Worm (Caenorhabditis elegans): ENCODE measurements around the gene nlp-61.

The nlp-61 gene

DNA sequence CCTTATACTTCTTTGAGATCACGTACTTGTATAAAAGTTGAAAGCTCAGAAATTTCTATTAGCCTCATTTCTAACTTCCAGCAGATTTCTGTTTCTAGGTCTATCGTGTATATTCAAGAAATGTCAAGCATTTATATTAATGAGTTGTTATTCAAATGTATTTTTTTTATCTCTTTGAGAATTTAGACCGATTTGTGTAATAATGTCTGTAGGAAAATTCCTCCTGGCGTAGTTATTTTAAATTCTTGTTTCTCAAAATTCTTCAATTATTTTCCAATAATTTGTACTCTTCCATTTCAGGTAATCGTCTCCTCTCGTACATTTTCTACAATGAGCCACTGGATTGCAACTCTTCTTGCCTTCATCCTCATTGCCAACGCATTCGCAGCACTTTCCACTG is at the start of gene nlp-61:
TSS of gene nlp-61 (plus strand) at position 301 of the 400 bp plus-strand sequence.
- TF ChIP-seq hmbx-1 (tag; optimal IDR thresholded peaks at IDR 0.05) (no peak), tra-4 (tag; optimal IDR thresholded peaks at IDR 0.05) (no peak), flt-1 (GFP tag; IDR thresholded peaks at IDR 0.05) (no peak), sea-1 (GFP tag; conservative IDR thresholded peaks at IDR 0.05) (no peak), ama-1 (optimal IDR thresholded peaks at IDR 0.05) (no peak), F13C5.2 (tag; optimal IDR thresholded peaks at IDR 0.05) (no peak), ceh-36 (tag; optimal IDR thresholded peaks at IDR 0.05) (no peak), hnd-1 (tag; optimal IDR thresholded peaks at IDR 0.05) (no peak)

DNA sequence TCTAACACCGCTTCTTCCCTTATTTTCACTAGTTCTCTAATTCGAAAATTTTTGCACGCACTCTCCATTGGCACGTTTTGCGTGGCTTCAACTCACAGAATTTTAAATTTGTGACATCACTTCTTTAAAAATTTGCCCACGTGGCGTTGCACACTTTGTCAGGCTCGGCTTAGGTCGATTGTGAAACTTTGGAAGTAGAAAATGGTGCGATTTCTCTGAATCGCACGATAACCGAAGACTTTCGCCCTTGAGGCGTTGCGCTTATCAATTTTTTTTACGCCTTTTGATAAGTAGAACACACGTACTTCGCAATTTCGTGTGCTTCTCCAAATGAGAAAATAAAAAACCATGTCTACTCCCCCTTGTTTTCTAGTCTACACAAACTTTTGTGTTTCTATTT is 49.1 kb upstream of the nlp-61 start:
- TF ChIP-seq tbx-11 (GFP tag; IDR thresholded peaks at IDR 0.05): no peak
- TF ChIP-seq ceh-13 (GFP tag; optimal IDR thresholded peaks at IDR 0.05): no peak
- no peak for TF ChIP-seq F13C5.2 (tag; optimal IDR thresholded peaks at IDR 0.05)
- no peak for TF ChIP-seq ets-7 (tag; optimal IDR thresholded peaks at IDR 0.05)
- TF ChIP-seq pes-1 (GFP tag; IDR thresholded peaks at IDR 0.05): no peak
- no peak for TF ChIP-seq scrt-1 (GFP tag; IDR thresholded peaks at IDR 0.05)
- TF ChIP-seq ama-1 (optimal IDR thresholded peaks at IDR 0.05): no peak
- no peak for TF ChIP-seq flt-1 (GFP tag; IDR thresholded peaks at IDR 0.05)

DNA sequence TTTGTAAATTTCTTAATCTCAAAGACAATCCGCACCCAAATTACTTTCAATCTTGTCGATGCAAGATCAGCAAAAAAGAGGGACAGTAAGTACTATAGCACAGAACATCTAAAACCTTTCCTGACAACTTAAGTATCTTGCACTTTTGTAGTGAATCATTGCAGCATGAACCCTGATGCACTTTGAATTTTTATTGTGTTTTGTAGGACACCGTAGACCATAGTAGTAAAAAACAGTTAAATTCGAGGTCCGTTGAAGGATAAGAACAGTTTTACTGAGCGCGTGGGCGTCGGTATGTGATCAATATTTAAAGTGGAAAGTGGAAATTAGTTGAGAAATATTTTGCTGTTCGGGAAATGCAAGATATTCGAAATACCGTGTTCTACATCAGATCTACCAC is 45.2 kb upstream of the nlp-61 start:
- TF ChIP-seq ets-7 (tag; optimal IDR thresholded peaks at IDR 0.05): no peak
- no peak for TF ChIP-seq ceh-36 (tag; optimal IDR thresholded peaks at IDR 0.05)
- TF ChIP-seq hnd-1 (tag; optimal IDR thresholded peaks at IDR 0.05): no peak
- no peak for TF ChIP-seq tbx-11 (GFP tag; IDR thresholded peaks at IDR 0.05)
- TF ChIP-seq ama-1 (optimal IDR thresholded peaks at IDR 0.05): no peak
- no peak for TF ChIP-seq pes-1 (GFP tag; IDR thresholded peaks at IDR 0.05)
- no peak for TF ChIP-seq hmbx-1 (tag; optimal IDR thresholded peaks at IDR 0.05)
- no peak for TF ChIP-seq aly-1 (tag; optimal IDR thresholded peaks at IDR 0.05)
- TF ChIP-seq F13C5.2 (tag; optimal IDR thresholded peaks at IDR 0.05): no peak

DNA sequence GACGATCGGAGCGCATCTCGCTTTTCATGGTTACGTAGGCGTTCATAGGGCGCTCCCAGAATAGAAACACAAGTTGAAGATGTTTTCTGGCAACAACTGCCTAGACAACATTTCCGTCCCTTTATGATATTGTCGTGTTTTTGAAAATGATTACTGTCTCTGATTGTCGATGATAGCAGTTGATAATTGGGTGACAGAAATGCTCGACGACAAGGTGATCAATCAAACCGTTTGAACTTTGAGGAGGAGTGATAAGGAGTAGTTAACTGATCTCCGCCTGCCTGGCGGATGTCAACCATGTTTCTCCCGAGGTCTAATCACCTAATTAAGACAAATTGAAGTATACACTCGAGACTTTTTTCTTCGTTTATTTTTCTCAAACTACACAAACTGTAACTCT is 43.5 kb upstream of the nlp-61 start:
- TF ChIP-seq sea-1 (GFP tag; conservative IDR thresholded peaks at IDR 0.05): no peak
- no peak for TF ChIP-seq hnd-1 (tag; optimal IDR thresholded peaks at IDR 0.05)
- TF ChIP-seq scrt-1 (GFP tag; IDR thresholded peaks at IDR 0.05): no peak
- no peak for TF ChIP-seq hmbx-1 (tag; optimal IDR thresholded peaks at IDR 0.05)
- TF ChIP-seq ceh-36 (tag; optimal IDR thresholded peaks at IDR 0.05): no peak
- TF ChIP-seq pes-1 (GFP tag; IDR thresholded peaks at IDR 0.05): no peak
- TF ChIP-seq F13C5.2 (tag; optimal IDR thresholded peaks at IDR 0.05): no peak

DNA sequence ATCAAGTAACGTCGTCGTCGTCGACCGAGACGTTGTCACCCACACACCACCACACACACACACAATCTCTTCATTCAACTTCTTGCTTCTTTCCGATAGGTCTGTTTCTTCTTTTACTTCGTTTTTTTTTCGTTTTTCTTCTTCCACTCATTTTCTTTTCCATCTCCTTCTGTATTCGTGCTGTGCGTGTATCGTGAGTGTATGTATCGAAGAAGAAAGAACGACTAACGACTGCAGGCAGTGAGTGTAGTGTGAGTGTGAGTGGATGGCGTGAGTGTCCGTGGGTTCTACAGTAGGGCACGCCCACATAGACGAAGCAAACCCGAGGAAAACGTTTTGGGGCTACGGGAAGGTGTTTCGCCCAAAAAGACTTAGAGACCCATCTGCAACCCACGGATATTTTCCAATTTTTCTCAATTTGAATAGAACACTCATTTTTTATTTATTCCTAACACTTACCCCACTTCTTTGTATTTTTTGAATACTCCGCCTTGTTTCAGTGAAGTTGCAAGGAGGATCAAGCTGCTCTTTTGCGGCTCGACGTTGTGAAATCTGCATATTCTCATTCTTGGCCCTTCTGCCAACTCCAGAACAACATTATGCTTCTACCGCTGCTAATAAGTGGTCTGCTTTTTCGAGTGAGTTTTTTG is 41.7 kb upstream of the nlp-61 start, which contains the start of gene adt-2:
TSS of gene adt-2 (plus strand) at position 600 of the 650 bp plus-strand sequence.
- no peak for TF ChIP-seq ets-7 (tag; optimal IDR thresholded peaks at IDR 0.05)
- TF ChIP-seq ama-1 (optimal IDR thresholded peaks at IDR 0.05): no peak

DNA sequence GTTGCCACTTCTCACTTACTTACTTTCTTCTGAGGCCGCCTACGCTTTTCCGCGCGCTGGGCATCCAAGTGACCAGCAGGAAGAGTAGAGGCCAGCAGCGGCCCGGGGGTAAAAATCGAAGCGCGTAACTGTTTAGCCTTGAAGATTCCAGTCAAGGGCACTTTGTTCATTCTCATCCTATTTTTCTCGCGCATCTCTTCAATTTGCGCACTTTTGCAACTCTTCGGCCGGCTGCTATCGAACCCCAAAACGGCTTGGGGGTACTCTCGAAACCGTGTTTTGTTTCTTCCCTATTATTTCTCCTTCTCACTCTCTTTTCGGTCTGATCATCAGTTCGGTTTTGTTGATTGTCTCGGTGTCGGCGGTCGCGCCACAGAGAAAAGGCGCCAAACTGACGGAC is 40.9 kb upstream of the nlp-61 start:
- no peak for TF ChIP-seq hmbx-1 (tag; optimal IDR thresholded peaks at IDR 0.05)
- no peak for TF ChIP-seq hnd-1 (tag; optimal IDR thresholded peaks at IDR 0.05)
- no peak for TF ChIP-seq tbx-11 (GFP tag; IDR thresholded peaks at IDR 0.05)
- no peak for TF ChIP-seq pes-1 (GFP tag; IDR thresholded peaks at IDR 0.05)
- no peak for TF ChIP-seq F13C5.2 (tag; optimal IDR thresholded peaks at IDR 0.05)
- no peak for TF ChIP-seq tra-4 (tag; optimal IDR thresholded peaks at IDR 0.05)
- TF ChIP-seq sea-1 (GFP tag; conservative IDR thresholded peaks at IDR 0.05): no peak
- TF ChIP-seq flt-1 (GFP tag; IDR thresholded peaks at IDR 0.05): no peak
- TF ChIP-seq tbx-37 (GFP tag; conservative IDR thresholded peaks at IDR 0.05): no peak
- no peak for TF ChIP-seq ets-7 (tag; optimal IDR thresholded peaks at IDR 0.05)
- no peak for TF ChIP-seq aly-1 (tag; optimal IDR thresholded peaks at IDR 0.05)
- TF ChIP-seq scrt-1 (GFP tag; IDR thresholded peaks at IDR 0.05): no peak
- no peak for TF ChIP-seq ama-1 (optimal IDR thresholded peaks at IDR 0.05)
- TF ChIP-seq ceh-13 (GFP tag; optimal IDR thresholded peaks at IDR 0.05): no peak
- TF ChIP-seq ceh-36 (tag; optimal IDR thresholded peaks at IDR 0.05): no peak

DNA sequence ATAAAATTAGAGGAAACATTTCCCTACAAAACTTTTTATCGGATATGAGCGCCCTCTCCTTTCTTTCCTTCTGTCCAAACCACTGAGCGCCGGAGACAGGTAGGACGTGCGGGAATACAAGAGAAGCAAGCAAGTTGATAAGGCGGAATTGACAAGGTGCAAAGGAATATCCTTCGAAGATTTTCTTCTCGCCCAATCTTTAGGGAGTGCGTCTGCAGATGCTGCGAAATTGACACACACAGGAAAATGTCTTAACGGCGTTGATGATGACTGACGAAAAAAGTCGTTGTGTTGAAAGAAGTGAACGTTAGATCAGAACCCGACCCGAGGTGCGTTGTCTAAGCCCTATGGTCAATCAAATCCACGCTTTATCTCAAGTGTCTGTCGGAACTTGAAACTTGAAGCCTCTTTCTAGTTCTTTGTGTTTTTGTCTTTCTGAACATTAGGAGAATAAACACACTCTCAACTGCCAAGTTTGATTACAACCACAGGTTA is 39.7 kb upstream of the nlp-61 start:
- TF ChIP-seq sea-1 (GFP tag; conservative IDR thresholded peaks at IDR 0.05): no peak
- TF ChIP-seq aly-1 (tag; optimal IDR thresholded peaks at IDR 0.05): no peak
- TF ChIP-seq hmbx-1 (tag; optimal IDR thresholded peaks at IDR 0.05): no peak
- TF ChIP-seq ama-1 (optimal IDR thresholded peaks at IDR 0.05): no peak
- TF ChIP-seq ceh-13 (GFP tag; optimal IDR thresholded peaks at IDR 0.05): no peak
- TF ChIP-seq tbx-11 (GFP tag; IDR thresholded peaks at IDR 0.05): no peak
- TF ChIP-seq tbx-37 (GFP tag; conservative IDR thresholded peaks at IDR 0.05): no peak
- TF ChIP-seq B0310.2 (tag; optimal IDR thresholded peaks at IDR 0.05): no peak
- no peak for TF ChIP-seq pes-1 (GFP tag; IDR thresholded peaks at IDR 0.05)
- no peak for TF ChIP-seq flt-1 (GFP tag; IDR thresholded peaks at IDR 0.05)
- no peak for TF ChIP-seq ets-7 (tag; optimal IDR thresholded peaks at IDR 0.05)
- no peak for TF ChIP-seq scrt-1 (GFP tag; IDR thresholded peaks at IDR 0.05)
- TF ChIP-seq hmg-4 (GFP tag; optimal IDR thresholded peaks at IDR 0.05): no peak
- no peak for TF ChIP-seq hnd-1 (tag; optimal IDR thresholded peaks at IDR 0.05)
- no peak for TF ChIP-seq ceh-36 (tag; optimal IDR thresholded peaks at IDR 0.05)

DNA sequence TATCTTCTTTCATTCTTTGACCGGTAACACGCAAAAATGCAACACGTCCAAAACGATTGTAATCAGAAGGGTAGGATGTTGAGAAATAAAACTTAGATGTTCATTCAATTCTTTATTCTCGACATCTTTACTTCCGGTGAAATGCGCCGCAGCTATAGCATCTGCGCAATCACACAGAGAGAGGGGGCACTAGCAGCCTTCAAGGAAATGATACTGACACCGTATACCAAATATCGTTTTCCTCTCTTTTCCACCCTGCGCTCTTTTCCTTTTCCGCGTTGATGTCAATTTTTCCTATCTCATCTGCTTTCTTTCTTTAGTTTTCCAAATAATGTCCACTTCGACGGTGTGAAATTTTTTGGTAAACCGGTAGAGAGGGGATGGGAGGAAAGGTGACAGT is 36.7 kb upstream of the nlp-61 start:
- TF ChIP-seq scrt-1 (GFP tag; IDR thresholded peaks at IDR 0.05) (no peak), aly-1 (tag; optimal IDR thresholded peaks at IDR 0.05) (no peak), ama-1 (optimal IDR thresholded peaks at IDR 0.05) (no peak), ets-7 (tag; optimal IDR thresholded peaks at IDR 0.05) (no peak), sea-1 (GFP tag; conservative IDR thresholded peaks at IDR 0.05) (no peak), tbx-37 (GFP tag; conservative IDR thresholded peaks at IDR 0.05) (no peak), flt-1 (GFP tag; IDR thresholded peaks at IDR 0.05) (no peak), pes-1 (GFP tag; IDR thresholded peaks at IDR 0.05) (no peak), hnd-1 (tag; optimal IDR thresholded peaks at IDR 0.05) (no peak), hmbx-1 (tag; optimal IDR thresholded peaks at IDR 0.05) (no peak), hmg-4 (GFP tag; optimal IDR thresholded peaks at IDR 0.05) (no peak), ceh-36 (tag; optimal IDR thresholded peaks at IDR 0.05) (no peak), tbx-11 (GFP tag; IDR thresholded peaks at IDR 0.05) (no peak), ceh-13 (GFP tag; optimal IDR thresholded peaks at IDR 0.05) (no peak), B0310.2 (tag; optimal IDR thresholded peaks at IDR 0.05) (no peak), tra-4 (tag; optimal IDR thresholded peaks at IDR 0.05) (no peak), F13C5.2 (tag; optimal IDR thresholded peaks at IDR 0.05) (no peak)

Data from whole organism, early embryonic.